Worm (Caenorhabditis elegans): ENCODE results near the gene clc-32.

DNA sequence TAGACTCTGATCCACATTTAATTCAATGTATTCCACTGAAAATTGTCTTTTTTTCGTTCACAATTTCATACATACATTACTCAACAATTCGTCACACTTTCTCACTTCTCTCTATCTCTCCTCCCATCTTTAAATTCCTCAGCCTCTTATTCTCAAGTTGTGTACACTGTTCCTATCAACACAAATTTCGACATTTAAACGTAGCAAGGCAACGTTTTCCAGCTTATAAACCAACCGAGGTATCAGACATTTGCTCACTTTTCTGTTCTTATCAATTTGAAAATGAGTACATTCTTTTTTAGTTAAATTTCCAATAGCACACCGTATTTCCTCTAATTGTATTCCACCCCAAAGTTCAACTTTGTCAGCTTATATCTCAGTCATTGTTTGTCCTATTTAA, 20.0 kb downstream of the clc-32 start, which contains the start of gene skr-3:
- no peak for TF ChIP-seq nhr-12 (tag; optimal IDR thresholded peaks at IDR 0.05)
- no peak for TF ChIP-seq lsy-2 (tag; optimal IDR thresholded peaks at IDR 0.05)
- no peak for TF ChIP-seq snpc-4 (tag; optimal IDR thresholded peaks at IDR 0.05)
- TF ChIP-seq lin-13 (tag; optimal IDR thresholded peaks at IDR 0.05), result no peak
- no peak for TF ChIP-seq unc-62 (GFP tag; optimal IDR thresholded peaks at IDR 0.05)
- TF ChIP-seq elt-3 (tag; optimal IDR thresholded peaks at IDR 0.05), result no peak
- no peak for TF ChIP-seq ztf-11 (tag; optimal IDR thresholded peaks at IDR 0.05)
- TF ChIP-seq blmp-1 (tag; optimal IDR thresholded peaks at IDR 0.05), result no peak
- TF ChIP-seq unc-39 (tag; optimal IDR thresholded peaks at IDR 0.05), result no peak
- TF ChIP-seq nhr-237 (tag; optimal IDR thresholded peaks at IDR 0.05), result no peak
- TF ChIP-seq ces-1 (GFP tag; optimal IDR thresholded peaks at IDR 0.05), result no peak
- no peak for TF ChIP-seq mab-5 (tag; optimal IDR thresholded peaks at IDR 0.05)
- no peak for TF ChIP-seq nhr-28 (tag; optimal IDR thresholded peaks at IDR 0.05)
- no peak for TF ChIP-seq pha-4 (tag; optimal IDR thresholded peaks at IDR 0.05)

All from whole organism, mixed stage, embryonic.